Worm (Caenorhabditis elegans): ENCODE measurements around the gene fars-3.

fars-3 gene

ce11 chrII:8504074-8504724, 39.6 kb downstream of the fars-3 start:
- no peak for TF ChIP-seq scrt-1 (GFP tag; IDR thresholded peaks at IDR 0.05)
- TF ChIP-seq ceh-13 (GFP tag; optimal IDR thresholded peaks at IDR 0.05): no peak
- TF ChIP-seq flt-1 (GFP tag; IDR thresholded peaks at IDR 0.05): no peak
- no peak for TF ChIP-seq sea-1 (GFP tag; conservative IDR thresholded peaks at IDR 0.05)
- no peak for TF ChIP-seq ceh-36 (tag; optimal IDR thresholded peaks at IDR 0.05)
- TF ChIP-seq F13C5.2 (tag; optimal IDR thresholded peaks at IDR 0.05): no peak
- no peak for TF ChIP-seq hmbx-1 (tag; optimal IDR thresholded peaks at IDR 0.05)
- TF ChIP-seq tbx-11 (GFP tag; IDR thresholded peaks at IDR 0.05): no peak
- no peak for TF ChIP-seq tra-4 (tag; optimal IDR thresholded peaks at IDR 0.05)
- TF ChIP-seq B0310.2 (tag; optimal IDR thresholded peaks at IDR 0.05): no peak
- TF ChIP-seq hmg-4 (GFP tag; optimal IDR thresholded peaks at IDR 0.05): no peak

ce11 chrII:8506759-8507158, 42.1 kb downstream of the fars-3 start:
- TF ChIP-seq scrt-1 (GFP tag; IDR thresholded peaks at IDR 0.05) (no peak), flt-1 (GFP tag; IDR thresholded peaks at IDR 0.05) (no peak), hnd-1 (tag; optimal IDR thresholded peaks at IDR 0.05) (no peak), tra-4 (tag; optimal IDR thresholded peaks at IDR 0.05) (no peak), ama-1 (optimal IDR thresholded peaks at IDR 0.05) (no peak), ceh-13 (GFP tag; optimal IDR thresholded peaks at IDR 0.05) (no peak), hmbx-1 (tag; optimal IDR thresholded peaks at IDR 0.05) (no peak), tbx-37 (GFP tag; conservative IDR thresholded peaks at IDR 0.05) (no peak)

ce11 chrII:8508956-8509355, 44.3 kb downstream of the fars-3 start, which contains the start of gene T13H5.1:
Gene T13H5.1, minus strand, starts transcription at chrII:8509056.
- TF ChIP-seq hnd-1 (tag; optimal IDR thresholded peaks at IDR 0.05): no peak
- no peak for TF ChIP-seq F13C5.2 (tag; optimal IDR thresholded peaks at IDR 0.05)
- no peak for TF ChIP-seq flt-1 (GFP tag; IDR thresholded peaks at IDR 0.05)
- TF ChIP-seq hmg-4 (GFP tag; optimal IDR thresholded peaks at IDR 0.05): no peak
- no peak for TF ChIP-seq sea-1 (GFP tag; conservative IDR thresholded peaks at IDR 0.05)
- TF ChIP-seq scrt-1 (GFP tag; IDR thresholded peaks at IDR 0.05): no peak

- TF ChIP-seq tra-4 (tag; optimal IDR thresholded peaks at IDR 0.05) (no peak), hmg-4 (GFP tag; optimal IDR thresholded peaks at IDR 0.05) (no peak), scrt-1 (GFP tag; IDR thresholded peaks at IDR 0.05) (no peak), ets-7 (tag; optimal IDR thresholded peaks at IDR 0.05) (no peak), ceh-36 (tag; optimal IDR thresholded peaks at IDR 0.05) (no peak), hmbx-1 (tag; optimal IDR thresholded peaks at IDR 0.05) (no peak), B0310.2 (tag; optimal IDR thresholded peaks at IDR 0.05) (no peak), pes-1 (GFP tag; IDR thresholded peaks at IDR 0.05) (no peak), tbx-37 (GFP tag; conservative IDR thresholded peaks at IDR 0.05) (no peak), hnd-1 (tag; optimal IDR thresholded peaks at IDR 0.05) (no peak), ama-1 (optimal IDR thresholded peaks at IDR 0.05) (no peak)
Measured at ce11 chrII:8514729-8515128, 50.1 kb downstream of the fars-3 start, which contains the start of gene ctg-2. Gene ctg-2, plus strand, starts transcription at chrII:8515054.

- TF ChIP-seq tbx-11 (GFP tag; IDR thresholded peaks at IDR 0.05): no peak
- no peak for TF ChIP-seq ama-1 (optimal IDR thresholded peaks at IDR 0.05)
- TF ChIP-seq hmg-4 (GFP tag; optimal IDR thresholded peaks at IDR 0.05): no peak
- no peak for TF ChIP-seq tra-4 (tag; optimal IDR thresholded peaks at IDR 0.05)
Measured at ce11 chrII:8515521-8515920, 50.9 kb downstream of the fars-3 start.
